Fruit fly (Drosophila melanogaster) whole organism, embryonic: ENCODE results near the gene CG33307.
A peak's percentile ranks its signal among the peaks of the same experiment; 100 is the strongest.

Source experiments
- Ada2b ChIP-seq: fragments of 200-800 bp; sonication (Bioruptor generic); IDR thresholded peaks from 2 replicates; pipeline ENCODE4 v1.3.6; 2022; ENCODE audit warnings: missing biosample characterization, missing genetic modification characterization
- CG11247 ChIP-seq: fragments of 200-800 bp; sonication (Bioruptor generic); IDR thresholded peaks from 2 replicates; pipeline ENCODE4 v1.3.6; 2022; ENCODE audit warnings: missing biosample characterization, missing genetic modification characterization
- CG11504 ChIP-seq: fragments of 200-800 bp; sonication (Bioruptor generic); optimal IDR thresholded peaks from 3 replicates; lab custom pipeline; 2019; ENCODE audit warnings: missing biosample characterization, mild to moderate bottlenecking, missing genetic modification characterization, moderate library complexity
- CG13624 ChIP-seq: fragments of 200-800 bp; sonication (Bioruptor generic); optimal IDR thresholded peaks from 2 replicates; lab custom pipeline; 2016; ENCODE audit warnings: missing biosample characterization, missing genetic modification characterization
- CG14014 ChIP-seq: fragments of 200-800 bp; sonication (Bioruptor generic); IDR thresholded peaks from 2 replicates; pipeline ENCODE4 v1.3.6; 2022; ENCODE audit warnings: missing biosample characterization, missing genetic modification characterization
- CG14667 ChIP-seq: fragments of 200-800 bp; sonication (Bioruptor generic); IDR thresholded peaks from 2 replicates; pipeline ENCODE4 v1.3.6; 2022; ENCODE audit warnings: missing biosample characterization, missing genetic modification characterization
- CG14965 ChIP-seq: fragments of 200-800 bp; sonication (Bioruptor generic); optimal IDR thresholded peaks from 2 replicates; lab custom pipeline; 2016; ENCODE audit warnings: missing biosample characterization, missing genetic modification characterization, borderline replicate concordance
- CG15514 ChIP-seq: fragments of 200-800 bp; sonication (Bioruptor generic); optimal IDR thresholded peaks from 3 replicates; lab custom pipeline; 2017; ENCODE audit warnings: missing biosample characterization, missing genetic modification characterization, mild to moderate bottlenecking, moderate library complexity, missing genetic modification reagents
- CG16815 ChIP-seq: fragments of 200-800 bp; sonication (Bioruptor generic); optimal IDR thresholded peaks from 3 replicates; lab custom pipeline; 2017; ENCODE audit warnings: missing biosample characterization, mild to moderate bottlenecking, missing genetic modification characterization
- CG3281 ChIP-seq: fragments of 200-800 bp; sonication (Bioruptor generic); optimal IDR thresholded peaks from 3 replicates; lab custom pipeline; 2017; ENCODE audit warnings: missing biosample characterization, mild to moderate bottlenecking, missing genetic modification characterization
- CG4360 ChIP-seq: fragments of 200-800 bp; sonication (Bioruptor generic); IDR thresholded peaks from 2 replicates; pipeline ENCODE4 v1.3.6; 2022; ENCODE audit warnings: missing biosample characterization, missing genetic modification characterization
- CG4617 ChIP-seq: fragments of 200-800 bp; sonication (Bioruptor generic); optimal IDR thresholded peaks from 3 replicates; lab custom pipeline; 2016; ENCODE audit warnings: missing biosample characterization, missing genetic modification characterization, borderline replicate concordance
- CG4820 ChIP-seq: fragments of 200-800 bp; sonication (Bioruptor generic); optimal IDR thresholded peaks from 3 replicates; lab custom pipeline; 2016; ENCODE audit warnings: missing biosample characterization, missing genetic modification characterization
- CG5245 ChIP-seq: fragments of 200-800 bp; sonication (Bioruptor generic); optimal IDR thresholded peaks from 3 replicates; lab custom pipeline; 2016; ENCODE audit warnings: missing biosample characterization, missing genetic modification characterization
- CG6254 ChIP-seq: fragments of 200-800 bp; sonication (Bioruptor generic); optimal IDR thresholded peaks from 3 replicates; lab custom pipeline; 2017; ENCODE audit warnings: mild to moderate bottlenecking, missing biosample characterization, missing genetic modification reagents, missing genetic modification characterization
- CG6765 ChIP-seq: fragments of 200-800 bp; sonication (Bioruptor generic); optimal IDR thresholded peaks from 3 replicates; lab custom pipeline; 2017; ENCODE audit warnings: missing biosample characterization, mild to moderate bottlenecking, missing genetic modification characterization
- CG7357 ChIP-seq: fragments of 200-800 bp; sonication (Bioruptor generic); IDR thresholded peaks from 3 replicates; pipeline ENCODE4 v1.3.6; 2022; ENCODE audit warnings: missing biosample characterization, missing genetic modification characterization
- CG9727 ChIP-seq: fragments of 200-800 bp; sonication (Bioruptor generic); optimal IDR thresholded peaks from 3 replicates; lab custom pipeline; 2017; ENCODE audit warnings: missing biosample characterization, mild to moderate bottlenecking, missing genetic modification characterization
- CrebB ChIP-seq: fragments of 200-800 bp; sonication (Bioruptor generic); optimal IDR thresholded peaks from 3 replicates; lab custom pipeline; 2018; ENCODE audit warnings: missing biosample characterization, mild to moderate bottlenecking, missing genetic modification characterization
- Dp ChIP-seq: fragments of 200-800 bp; sonication (Bioruptor generic); optimal IDR thresholded peaks from 2 replicates; lab custom pipeline; 2018; ENCODE audit warnings: missing biosample characterization, mild to moderate bottlenecking, missing genetic modification characterization, moderate library complexity
- Dref ChIP-seq: fragments of 200-800 bp; sonication (Bioruptor generic); IDR thresholded peaks from 2 replicates; pipeline ENCODE4 v1.3.6; 2022; ENCODE audit warnings: missing biosample characterization, missing genetic modification characterization
- Fer2 ChIP-seq: fragments of 200-800 bp; sonication (Bioruptor generic); optimal IDR thresholded peaks from 2 replicates; lab custom pipeline; 2018; ENCODE audit warnings: missing biosample characterization, mild to moderate bottlenecking, missing genetic modification characterization, moderate library complexity
- Gug ChIP-seq: fragments of 200-800 bp; sonication (Bioruptor generic); IDR thresholded peaks from 4 replicates; pipeline ENCODE4 v1.3.6; 2022; ENCODE audit warnings: missing biosample characterization, missing genetic modification characterization
- HLH54F ChIP-seq: fragments of 200-800 bp; sonication (Bioruptor generic); optimal IDR thresholded peaks from 3 replicates; lab custom pipeline; 2016; ENCODE audit warnings: missing biosample characterization, missing genetic modification characterization
- Lhr ChIP-seq: fragments of 200-800 bp; sonication (Bioruptor generic); optimal IDR thresholded peaks from 3 replicates; lab custom pipeline; 2017; ENCODE audit warnings: mild to moderate bottlenecking, missing biosample characterization, missing genetic modification reagents, missing genetic modification characterization
- MESR4 ChIP-seq: fragments of 200-800 bp; sonication (Bioruptor generic); optimal IDR thresholded peaks from 2 replicates; lab custom pipeline; 2018; ENCODE audit warnings: missing biosample characterization, mild to moderate bottlenecking, missing genetic modification characterization, moderate library complexity
- Mrtf ChIP-seq: fragments of 200-800 bp; sonication (Bioruptor generic); IDR thresholded peaks from 3 replicates; pipeline ENCODE4 v1.3.6; 2022; ENCODE audit warnings: missing biosample characterization, missing genetic modification characterization
- NK7.1 ChIP-seq: fragments of 200-800 bp; sonication (Bioruptor generic); optimal IDR thresholded peaks from 3 replicates; lab custom pipeline; 2016; ENCODE audit warnings: missing biosample characterization, missing genetic modification characterization
- Nf-YA ChIP-seq: fragments of 200-800 bp; sonication (Bioruptor generic); IDR thresholded peaks from 2 replicates; pipeline ENCODE4 v1.3.6; 2022; ENCODE audit warnings: missing biosample characterization, missing genetic modification characterization
- Oli ChIP-seq: fragments of 200-800 bp; sonication (Bioruptor generic); optimal IDR thresholded peaks from 2 replicates; lab custom pipeline; 2018; ENCODE audit warnings: missing biosample characterization, mild to moderate bottlenecking, missing genetic modification characterization, moderate library complexity
- Rx ChIP-seq: fragments of 200-800 bp; sonication (Bioruptor generic); IDR thresholded peaks from 2 replicates; pipeline ENCODE4 v1.3.6; 2022; ENCODE audit warnings: missing biosample characterization, missing genetic modification characterization
- abd-A ChIP-seq: fragments of 200-800 bp; sonication (Bioruptor generic); optimal IDR thresholded peaks from 3 replicates; lab custom pipeline; 2019; ENCODE audit warnings: missing biosample characterization, mild to moderate bottlenecking, missing genetic modification characterization, moderate library complexity
- bigmax ChIP-seq: fragments of 200-800 bp; sonication (Bioruptor generic); optimal IDR thresholded peaks from 2 replicates; lab custom pipeline; 2018; ENCODE audit warnings: missing biosample characterization, mild to moderate bottlenecking, missing genetic modification characterization
- exex ChIP-seq: fragments of 200-800 bp; sonication (Bioruptor generic); optimal IDR thresholded peaks from 4 replicates; lab custom pipeline; 2018; ENCODE audit warnings: missing biosample characterization, mild to moderate bottlenecking, missing genetic modification characterization, moderate library complexity
- fd3F ChIP-seq: fragments of 200-800 bp; sonication (Bioruptor generic); optimal IDR thresholded peaks from 2 replicates; lab custom pipeline; 2018; ENCODE audit warnings: missing biosample characterization, mild to moderate bottlenecking, missing genetic modification characterization, moderate library complexity
- fd64A ChIP-seq: fragments of 200-800 bp; sonication (Bioruptor generic); optimal IDR thresholded peaks from 3 replicates; lab custom pipeline; 2018; ENCODE audit warnings: missing biosample characterization, mild to moderate bottlenecking, missing genetic modification characterization
- gce ChIP-seq: fragments of 200-800 bp; sonication (Bioruptor generic); IDR thresholded peaks from 3 replicates; pipeline ENCODE4 v1.3.6; 2022; ENCODE audit warnings: missing biosample characterization, missing genetic modification characterization
- grn ChIP-seq: fragments of 200-800 bp; sonication (Bioruptor generic); optimal IDR thresholded peaks from 3 replicates; lab custom pipeline; 2017; ENCODE audit warnings: missing biosample characterization, missing genetic modification characterization
- hbn ChIP-seq: fragments of 200-800 bp; sonication (Bioruptor generic); IDR thresholded peaks from 2 replicates; pipeline ENCODE4 v1.3.6; 2022; ENCODE audit warnings: missing biosample characterization, missing genetic modification characterization; ENCODE audit not compliant: partially characterized antibody
- jing ChIP-seq: fragments of 200-800 bp; sonication (Bioruptor generic); optimal IDR thresholded peaks from 2 replicates; lab custom pipeline; 2018; ENCODE audit warnings: missing biosample characterization, mild to moderate bottlenecking, missing genetic modification characterization
- lab ChIP-seq: fragments of 200-800 bp; sonication (Bioruptor generic); optimal IDR thresholded peaks from 3 replicates; lab custom pipeline; 2017; ENCODE audit warnings: missing biosample characterization, missing genetic modification characterization, mild to moderate bottlenecking, moderate library complexity, missing genetic modification reagents
- maf-S ChIP-seq: fragments of 200-800 bp; sonication (Bioruptor generic); optimal IDR thresholded peaks from 2 replicates; lab custom pipeline; 2016; ENCODE audit warnings: missing biosample characterization, missing genetic modification characterization
- nmo ChIP-seq: fragments of 200-800 bp; sonication (Bioruptor generic); optimal IDR thresholded peaks from 2 replicates; lab custom pipeline; 2018; ENCODE audit warnings: missing biosample characterization, mild to moderate bottlenecking, missing genetic modification characterization, moderate library complexity
- nom ChIP-seq: fragments of 200-800 bp; sonication (Bioruptor generic); optimal IDR thresholded peaks from 2 replicates; lab custom pipeline; 2017; ENCODE audit warnings: missing biosample characterization, missing genetic modification characterization, mild to moderate bottlenecking, moderate library complexity, missing genetic modification reagents
- psq ChIP-seq: fragments of 200-800 bp; sonication (Bioruptor generic); optimal IDR thresholded peaks from 2 replicates; lab custom pipeline; 2017; ENCODE audit warnings: missing biosample characterization, missing genetic modification characterization
- slp2 ChIP-seq: fragments of 200-800 bp; sonication (Bioruptor generic); optimal IDR thresholded peaks from 2 replicates; lab custom pipeline; 2016; ENCODE audit warnings: missing biosample characterization, missing genetic modification characterization
- sqz ChIP-seq: fragments of 200-800 bp; sonication (Bioruptor generic); optimal IDR thresholded peaks from 3 replicates; lab custom pipeline; 2018; ENCODE audit warnings: missing biosample characterization, mild to moderate bottlenecking, missing genetic modification characterization
- stwl ChIP-seq: fragments of 200-800 bp; sonication (Bioruptor generic); optimal IDR thresholded peaks from 3 replicates; lab custom pipeline; 2018; ENCODE audit warnings: missing biosample characterization, mild to moderate bottlenecking, missing genetic modification characterization, moderate library complexity
- tap ChIP-seq: fragments of 200-800 bp; optimal IDR thresholded peaks from 3 replicates; lab custom pipeline; 2019; ENCODE audit warnings: missing biosample characterization, mild to moderate bottlenecking, missing genetic modification characterization, moderate library complexity
- tgo ChIP-seq: fragments of 200-800 bp; sonication (Bioruptor generic); IDR thresholded peaks from 3 replicates; pipeline ENCODE4 v1.3.6; 2022; ENCODE audit warnings: missing biosample characterization, missing genetic modification characterization
- trem ChIP-seq: fragments of 200-800 bp; optimal IDR thresholded peaks from 3 replicates; lab custom pipeline; 2019; ENCODE audit warnings: missing biosample characterization, mild to moderate bottlenecking, missing genetic modification characterization, moderate library complexity

CG33307 gene

DNA sequence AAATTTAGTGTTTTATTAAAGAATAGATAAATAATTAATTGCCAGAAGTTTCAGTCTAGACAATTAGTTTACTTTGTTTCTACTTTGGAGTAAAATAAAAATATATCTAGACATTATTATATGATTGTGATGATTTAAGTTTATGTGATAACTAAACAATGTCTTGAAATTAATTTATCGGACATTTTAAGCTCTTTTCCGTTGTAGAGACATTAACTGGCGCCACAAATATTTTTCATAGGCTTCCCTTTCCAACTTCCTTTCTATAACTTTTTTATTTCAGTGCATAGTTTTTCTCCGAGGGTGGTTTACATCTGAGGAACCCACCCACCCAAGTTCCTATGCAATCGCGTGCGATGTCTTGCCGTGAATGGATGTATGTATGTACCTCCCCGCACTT lies 35.4 kb upstream of the CG33307 start:
- TF ChIP-seq abd-A (tag; lab: Kevin White, UChicago) (no peak), hbn (no peak), gce (GFP tag; lab: Robert Waterston, UW) (no peak), CG13624 (GFP tag; lab: Kevin White, UChicago) (no peak), Rx (no peak), fd64A (no peak), Dref (GFP tag; lab: Robert Waterston, UW) (no peak), CrebB (no peak), CG11247 (GFP tag; lab: Robert Waterston, UW) (no peak), NK7.1 (GFP tag; lab: Kevin White, UChicago) (no peak), tap (tag; lab: Kevin White, UChicago) (no peak), CG9727 (peak; percentile 30), CG11504 (tag; lab: Kevin White, UChicago) (peak; percentile 73), trem (tag; lab: Kevin White, UChicago) (peak; percentile 39), CG15514 (GFP tag; lab: Kevin White, UChicago) (no peak), HLH54F (GFP tag; lab: Kevin White, UChicago) (no peak), CG5245 (GFP tag; lab: Kevin White, UChicago) (peak; percentile 35), fd3F (no peak), CG7357 (GFP tag; lab: Robert Waterston, UW) (no peak), Nf-YA (GFP tag; lab: Robert Waterston, UW) (no peak), CG6254 (GFP tag; lab: Kevin White, UChicago) (peak; percentile 36), CG4360 (GFP tag; lab: Robert Waterston, UW) (no peak), Oli (tag; lab: Kevin White, UChicago) (peak; percentile 60), nom (no peak), slp2 (GFP tag; lab: Kevin White, UChicago) (no peak), stwl (tag; lab: Kevin White, UChicago) (no peak), jing (no peak), CG14667 (GFP tag; lab: Robert Waterston, UW) (no peak), Fer2 (tag; lab: Kevin White, UChicago) (no peak), CG14014 (GFP tag; lab: Robert Waterston, UW) (no peak), maf-S (GFP tag; lab: Kevin White, UChicago) (no peak), Mrtf (no peak), Lhr (GFP tag; lab: Kevin White, UChicago) (no peak), bigmax (GFP tag; lab: Kevin White, UChicago) (no peak), CG3281 (GFP tag; lab: Kevin White, UChicago) (no peak), CG4617 (GFP tag; lab: Kevin White, UChicago) (no peak), CG14965 (GFP tag; lab: Kevin White, UChicago) (no peak), tgo (GFP tag; lab: Robert Waterston, UW) (no peak; the same call in 2 of the 3 replicates), Dp (GFP tag; lab: Kevin White, UChicago) (no peak), grn (GFP tag; lab: Kevin White, UChicago) (no peak), CG6765 (GFP tag; lab: Kevin White, UChicago) (no peak), psq (GFP tag; lab: Kevin White, UChicago) (no peak), Gug (GFP tag; lab: Robert Waterston, UW) (no peak), CG16815 (GFP tag; lab: Kevin White, UChicago) (no peak), Ada2b (no peak), nmo (GFP tag; lab: Kevin White, UChicago) (peak; percentile 64), lab (GFP tag; lab: Kevin White, UChicago) (peak; percentile 18), MESR4 (GFP tag; lab: Kevin White, UChicago) (no peak), CG4820 (peak; percentile 26), exex (no peak), sqz (GFP tag; lab: Kevin White, UChicago) (peak; percentile 27)
